Worm (Caenorhabditis elegans) whole organism, L4/young adult: Measurements from ENCODE around the gene grp-1.

ENCODE experiments used
- W03F9.2 ChIP-seq: fragments of 150-350 bp; optimal IDR thresholded peaks from 2 replicates; lab custom pipeline; 2014; ENCODE audit warnings: missing biosample characterization, missing genetic modification characterization
- dao-5 ChIP-seq: sonication (generic microtip); optimal IDR thresholded peaks from 2 replicates; lab custom pipeline; 2016; ENCODE audit warnings: missing genotype, missing genetic modification characterization, moderate library complexity, missing compliant biosample characterization
- him-1 ChIP-seq: sonication (generic microtip); optimal IDR thresholded peaks from 2 replicates; lab custom pipeline; 2016; ENCODE audit warnings: missing genotype, missing genetic modification reagents, missing genetic modification characterization, missing compliant biosample characterization

ce11 chrIII:8117155-8117554, 31.6 kb downstream of the grp-1 start:
- TF ChIP-seq him-1 (tag; lab: Kevin White, UChicago) = no peak
- no peak for TF ChIP-seq W03F9.2 (tag; lab: Kevin White, UChicago)
- no peak for TF ChIP-seq dao-5 (tag; lab: Kevin White, UChicago)
